Fruit fly (Drosophila melanogaster) whole organism: ENCODE data around the gene CG34126.

ENCODE experiments used
- CG8478 ChIP-seq: fragments of >200 bp; optimal IDR thresholded peaks from 2 replicates; lab custom pipeline; 2018; ENCODE audit warnings: inconsistent platforms
- Dll ChIP-seq: fragments of >200 bp; optimal IDR thresholded peaks from 2 replicates; lab custom pipeline; 2017
- EcR ChIP-seq, 2 experiments: fragments of >200 bp; optimal IDR thresholded peaks; 2 replicates each; lab custom pipeline; 2017; ENCODE audit warnings: missing biosample characterization in 2 of 2, missing genetic modification characterization in 2 of 2, missing genetic modification reagents in 2 of 2
- pan ChIP-seq: fragments of >200 bp; optimal IDR thresholded peaks from 2 replicates; lab custom pipeline; 2017
- psq ChIP-seq: fragments of >200 bp; optimal IDR thresholded peaks from 2 replicates; lab custom pipeline; 2017
- usp ChIP-seq: fragments of >200 bp; optimal IDR thresholded peaks from 2 replicates; lab custom pipeline; 2017; ENCODE audit warnings: missing biosample characterization, missing genetic modification characterization, mixed read lengths

CG34126 gene

DNA sequence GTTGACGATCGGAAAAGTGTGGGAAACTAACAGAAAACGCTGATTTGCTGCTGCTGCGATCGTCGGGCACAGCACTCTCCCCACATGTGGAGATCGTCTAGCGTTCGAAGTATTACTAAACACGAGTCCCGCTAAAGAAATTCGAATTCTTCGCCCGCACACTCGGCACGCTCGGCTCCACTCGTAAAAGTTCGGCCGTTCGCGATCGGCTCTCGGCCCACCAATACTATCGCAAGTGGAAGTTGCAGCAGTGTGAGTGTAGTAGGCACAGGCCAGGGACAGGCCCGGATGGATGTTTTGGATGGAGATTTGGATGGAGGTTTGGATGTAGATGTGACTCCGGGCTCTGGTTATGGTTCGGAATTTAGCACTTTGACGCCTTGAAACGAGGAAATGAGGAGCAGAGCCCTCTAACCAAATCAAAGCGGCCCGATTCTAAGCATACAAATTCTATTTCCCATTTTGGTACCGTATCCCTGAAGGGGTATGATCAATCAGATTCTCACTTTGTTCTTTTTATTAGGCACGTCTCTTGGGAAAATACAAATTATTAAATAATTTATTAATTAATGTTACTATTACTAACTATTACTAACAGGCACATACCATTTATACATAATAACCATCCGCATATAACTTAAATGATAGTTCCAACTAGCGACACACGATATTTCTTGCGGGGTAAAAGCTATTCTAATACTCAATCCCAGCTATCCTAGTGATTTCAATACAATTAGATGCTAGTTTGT is 46.1 kb downstream of the CG34126 start:
- TF ChIP-seq pan (no peak), Dll (no peak), CG8478 (lab: Kevin White, UChicago) (no peak), psq (lab: Kevin White, UChicago) (no peak), usp (GFP tag; lab: Kevin White, UChicago) (no peak), EcR (GFP tag; optimal IDR thresholded peaks at IDR 0.05; lab: Kevin White, UChicago) (no peak)

dm6 chr2L:5028091-5028490 is 46.7 kb downstream of the CG34126 start, which contains the start of gene vkg:
TSS of gene vkg (minus strand) at chr2L:5028191.
- TF ChIP-seq usp (GFP tag; lab: Kevin White, UChicago) (no peak), psq (lab: Kevin White, UChicago) (no peak), pan (no peak), Dll (no peak), EcR (GFP tag; optimal IDR thresholded peaks at IDR 0.05; lab: Kevin White, UChicago) (no peak), CG8478 (lab: Kevin White, UChicago) (no peak)

DNA sequence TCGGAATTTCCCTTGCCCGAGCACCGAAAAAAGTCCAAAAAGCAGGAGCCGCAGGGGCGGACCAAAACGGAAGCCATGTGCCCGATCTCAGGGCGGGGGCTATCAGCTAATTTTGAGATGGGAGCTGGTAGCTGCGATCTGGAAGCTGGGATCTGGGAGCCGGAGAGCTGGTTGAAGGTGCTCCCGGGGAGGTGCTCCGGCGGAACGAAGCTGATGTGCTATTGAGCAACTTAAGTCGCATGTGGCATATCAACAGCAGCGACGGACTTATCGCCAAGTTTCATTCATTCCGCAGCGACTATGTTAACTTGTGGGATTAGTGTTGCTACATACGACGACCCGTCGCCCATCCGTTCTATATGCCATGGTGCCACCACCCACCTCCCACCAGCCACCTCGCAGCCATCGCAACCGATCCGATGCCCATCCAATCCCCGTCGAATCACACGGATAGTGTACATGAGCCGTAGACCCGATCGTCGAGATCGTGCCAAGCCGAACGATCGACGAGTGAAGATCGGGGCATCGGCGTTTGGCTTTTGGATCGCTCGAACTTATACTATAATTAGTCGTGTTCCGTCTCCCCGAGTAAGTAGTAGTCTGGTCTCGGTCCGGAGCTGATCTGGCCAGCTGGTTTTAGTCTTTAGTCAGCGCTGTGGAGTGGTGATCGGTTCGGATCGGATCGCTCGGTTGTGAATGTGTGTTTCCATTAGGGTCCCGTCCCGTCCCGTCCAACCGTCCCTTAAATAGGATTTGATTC is 47.8 kb downstream of the CG34126 start, which contains the start of gene Col4a1:
TSS of gene Col4a1 (plus strand) at position 561 of the 760 bp plus-strand sequence.
- TF ChIP-seq EcR (GFP tag; optimal IDR thresholded peaks at IDR 0.05; lab: Kevin White, UChicago) (no peak), pan (no peak), CG8478 (lab: Kevin White, UChicago) (no peak), Dll (no peak), usp (GFP tag; lab: Kevin White, UChicago) (no peak), psq (lab: Kevin White, UChicago) (no peak)

dm6 chr2L:5029809-5030108 is 48.3 kb downstream of the CG34126 start:
- no peak for TF ChIP-seq psq (lab: Kevin White, UChicago)
- no peak for TF ChIP-seq usp (GFP tag; lab: Kevin White, UChicago)
- no peak for TF ChIP-seq pan
- TF ChIP-seq Dll = no peak
- TF ChIP-seq EcR (GFP tag; optimal IDR thresholded peaks at IDR 0.05; lab: Kevin White, UChicago) = no peak
- TF ChIP-seq CG8478 (lab: Kevin White, UChicago) = no peak

- TF ChIP-seq usp (GFP tag; lab: Kevin White, UChicago) (no peak), psq (lab: Kevin White, UChicago) (no peak)
Observed at dm6 chr2L:5030535-5030934, 49.1 kb downstream of the CG34126 start.

DNA sequence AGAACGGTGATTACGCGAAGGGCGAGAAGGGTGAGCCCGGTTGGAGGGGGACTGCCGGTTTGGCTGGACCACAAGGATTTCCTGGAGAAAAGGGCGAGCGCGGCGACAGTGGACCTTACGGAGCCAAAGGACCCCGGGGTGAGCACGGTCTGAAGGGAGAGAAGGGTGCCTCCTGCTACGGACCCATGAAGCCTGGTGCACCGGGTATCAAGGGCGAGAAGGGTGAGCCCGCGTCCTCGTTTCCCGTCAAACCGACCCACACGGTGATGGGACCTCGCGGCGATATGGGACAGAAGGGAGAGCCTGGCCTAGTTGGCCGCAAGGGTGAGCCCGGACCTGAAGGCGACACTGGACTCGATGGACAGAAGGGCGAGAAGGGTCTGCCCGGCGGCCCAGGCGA is 50.0 kb downstream of the CG34126 start:
- TF ChIP-seq psq (lab: Kevin White, UChicago) (no peak), usp (GFP tag; lab: Kevin White, UChicago) (no peak), pan (no peak), Dll (no peak), EcR (GFP tag; optimal IDR thresholded peaks at IDR 0.05; lab: Kevin White, UChicago) (no peak), CG8478 (lab: Kevin White, UChicago) (no peak)

dm6 chr2L:5031886-5032285 is 50.5 kb downstream of the CG34126 start:
- TF ChIP-seq pan (no peak), EcR (GFP tag; optimal IDR thresholded peaks at IDR 0.05; lab: Kevin White, UChicago) (no peak), CG8478 (lab: Kevin White, UChicago) (no peak), usp (GFP tag; lab: Kevin White, UChicago) (no peak), psq (lab: Kevin White, UChicago) (no peak), Dll (no peak)

DNA sequence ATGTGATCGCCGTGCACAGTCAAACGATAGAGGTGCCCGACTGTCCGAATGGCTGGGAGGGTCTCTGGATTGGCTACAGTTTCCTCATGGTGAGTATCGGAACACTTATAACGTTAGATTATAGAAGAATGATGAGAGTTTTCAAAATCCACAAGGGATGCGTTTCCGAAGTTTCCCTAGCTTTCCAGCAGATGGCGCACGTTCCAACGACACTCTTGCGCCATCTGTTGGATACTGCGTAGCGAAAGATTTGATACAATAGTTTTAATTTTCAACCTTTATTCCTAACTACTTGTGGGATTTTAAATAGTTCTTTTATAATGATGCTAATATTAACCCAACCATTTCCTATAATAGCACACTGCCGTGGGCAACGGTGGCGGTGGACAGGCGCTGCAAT is 54.7 kb downstream of the CG34126 start:
- no peak for TF ChIP-seq psq (lab: Kevin White, UChicago)
- TF ChIP-seq Dll = no peak
- no peak for TF ChIP-seq pan
- no peak for TF ChIP-seq usp (GFP tag; lab: Kevin White, UChicago)
- TF ChIP-seq EcR (GFP tag; optimal IDR thresholded peaks at IDR 0.05; lab: Kevin White, UChicago) = no peak
- TF ChIP-seq CG8478 (lab: Kevin White, UChicago) = no peak

- TF ChIP-seq psq (lab: Kevin White, UChicago) (no peak), EcR (GFP tag; optimal IDR thresholded peaks at IDR 0.05; lab: Kevin White, UChicago) (no peak), pan (no peak), usp (GFP tag; lab: Kevin White, UChicago) (no peak), Dll (no peak), CG8478 (lab: Kevin White, UChicago) (no peak)
Observed at dm6 chr2L:5037402-5037860, 56.0 kb downstream of the CG34126 start, which contains the start of the genes CG14042 and SP555. TSS of gene CG14042 (plus strand) at chr2L:5037709. TSS of gene SP555 (plus strand) at chr2L:5037709.

DNA sequence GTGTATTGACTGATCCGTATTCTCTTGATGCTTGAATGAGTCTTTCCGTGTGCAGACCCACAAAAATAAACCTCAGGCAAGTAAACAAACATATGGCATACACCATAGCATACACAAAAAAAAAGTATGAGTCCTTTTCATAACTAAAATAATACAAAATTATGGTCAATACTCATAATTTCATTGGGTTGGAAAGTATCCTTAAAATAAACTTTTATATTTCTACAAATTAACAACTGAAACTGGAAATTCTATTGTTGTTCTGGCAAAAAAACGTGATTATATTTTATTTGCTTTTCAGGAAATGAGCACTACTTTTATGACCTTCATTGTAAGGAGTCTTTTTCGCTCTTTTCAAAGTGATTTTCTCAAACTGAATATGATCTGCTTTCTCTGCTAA is 60.7 kb downstream of the CG34126 start:
- TF ChIP-seq pan (no peak), usp (GFP tag; lab: Kevin White, UChicago) (no peak), EcR (GFP tag; optimal IDR thresholded peaks at IDR 0.05; lab: Kevin White, UChicago) (no peak), psq (lab: Kevin White, UChicago) (no peak), Dll (no peak), CG8478 (lab: Kevin White, UChicago) (no peak)
